Fruit fly (Drosophila melanogaster) whole organism, wandering third instar larva: Measurements from ENCODE around the gene CG1647.

Experiments
- CG32264 ChIP-seq: fragments of 200-800 bp; sonication (Bioruptor generic); optimal IDR thresholded peaks from 2 replicates; lab custom pipeline; 2016; ENCODE audit warnings: missing biosample characterization, missing genetic modification characterization
- CG9705 ChIP-seq: fragments of 200-800 bp; sonication (Bioruptor generic); optimal IDR thresholded peaks from 2 replicates; lab custom pipeline; 2018; ENCODE audit warnings: missing biosample characterization, mild to moderate bottlenecking, missing genetic modification characterization
- CrebA ChIP-seq: fragments of 200-800 bp; sonication (Bioruptor generic); optimal IDR thresholded peaks from 2 replicates; lab custom pipeline; 2016; ENCODE audit warnings: missing biosample characterization, mild to moderate bottlenecking, missing genetic modification characterization, borderline replicate concordance
- Dfd ChIP-seq: fragments of >200 bp; optimal IDR thresholded peaks from 2 replicates; lab custom pipeline; 2017; ENCODE audit warnings: missing biosample characterization, missing genetic modification characterization
- Dif ChIP-seq: fragments of 200-275, 200-300 bp; sonication (Bioruptor generic); optimal IDR thresholded peaks from 2 replicates; lab custom pipeline; 2018; ENCODE audit warnings: missing biosample characterization, missing genetic modification characterization; ENCODE audit not compliant: partially characterized antibody
- GATAd ChIP-seq: sonication (Bioruptor generic); optimal IDR thresholded peaks from 2 replicates; lab custom pipeline; 2016; ENCODE audit warnings: missing biosample characterization, missing genetic modification characterization
- HLH106 ChIP-seq: fragments of 200-800 bp; optimal IDR thresholded peaks from 3 replicates; lab custom pipeline; 2019; ENCODE audit warnings: missing biosample characterization, mild to moderate bottlenecking, missing genetic modification characterization, moderate library complexity
- Hnf4 ChIP-seq: fragments of 200-800 bp; sonication (Bioruptor generic); optimal IDR thresholded peaks from 2 replicates; lab custom pipeline; 2016; ENCODE audit warnings: missing biosample characterization, mild to moderate bottlenecking, missing genetic modification characterization
- Hr78 ChIP-seq: fragments of >200 bp; optimal IDR thresholded peaks from 2 replicates; lab custom pipeline; 2017; ENCODE audit warnings: missing biosample characterization, missing genetic modification characterization
- Hr83 ChIP-seq: fragments of 200-300 bp; sonication (Bioruptor generic); optimal IDR thresholded peaks from 2 replicates; lab custom pipeline; 2016; ENCODE audit warnings: missing biosample characterization, mild to moderate bottlenecking, missing genetic modification characterization, moderate library complexity; ENCODE audit not compliant: poor library complexity, severe bottlenecking
- Jra ChIP-seq: sonication (Bioruptor generic); optimal IDR thresholded peaks from 2 replicates; lab custom pipeline; 2016; ENCODE audit warnings: missing biosample characterization, missing genetic modification characterization
- Mio ChIP-seq: sonication (Bioruptor generic); optimal IDR thresholded peaks from 2 replicates; lab custom pipeline; 2016; ENCODE audit warnings: missing biosample characterization, missing genetic modification characterization
- OdsH ChIP-seq: fragments of 200-800 bp; sonication (Bioruptor generic); optimal IDR thresholded peaks from 2 replicates; lab custom pipeline; 2016; ENCODE audit warnings: missing biosample characterization, mild to moderate bottlenecking, missing genetic modification characterization
- Rel ChIP-seq, 2 experiments: fragments of 200-800 bp; sonication (Bioruptor generic) in 1 of 2; optimal IDR thresholded peaks; 2 replicates in 1 of 2; 3 replicates in 1 of 2; lab custom pipeline; 2016 to 2019; ENCODE audit warnings: mild to moderate bottlenecking in 2 of 2, missing biosample characterization in 2 of 2, missing genetic modification characterization in 2 of 2, moderate library complexity in 1 of 2
- Vsx2 ChIP-seq: fragments of 200-300, 225-300 bp; sonication (Bioruptor generic); optimal IDR thresholded peaks from 2 replicates; lab custom pipeline; 2018; ENCODE audit warnings: missing biosample characterization, missing genetic modification characterization; ENCODE audit not compliant: partially characterized antibody
- brk ChIP-seq: fragments of 200-800 bp; sonication (Bioruptor generic); optimal IDR thresholded peaks from 2 replicates; lab custom pipeline; 2016; ENCODE audit warnings: missing biosample characterization, mild to moderate bottlenecking, missing genetic modification characterization
- dl ChIP-seq, 2 experiments: fragments of 175-275, 200-275 bp in 1 of 2; fragments of 200-275 bp in 1 of 2; sonication (Bioruptor generic); optimal IDR thresholded peaks; lab custom pipeline; 2018; ENCODE audit warnings: mild to moderate bottlenecking in 2 of 2, missing biosample characterization in 2 of 2, missing genetic modification characterization in 2 of 2, moderate library complexity in 2 of 2; ENCODE audit not compliant: partially characterized antibody in 2 of 2, insufficient read depth in 1 of 2
- dmrt93B ChIP-seq: fragments of 200-800 bp; sonication (Bioruptor generic); optimal IDR thresholded peaks from 2 replicates; lab custom pipeline; 2018; ENCODE audit warnings: missing biosample characterization, mild to moderate bottlenecking, missing genetic modification characterization
- dsf ChIP-seq: sonication (Bioruptor generic); optimal IDR thresholded peaks from 2 replicates; lab custom pipeline; 2016; ENCODE audit warnings: missing biosample characterization, missing genetic modification characterization, borderline replicate concordance
- ey ChIP-seq: fragments of 200-800 bp; sonication (Bioruptor generic); optimal IDR thresholded peaks from 2 replicates; lab custom pipeline; 2016; ENCODE audit warnings: missing biosample characterization, missing genetic modification characterization
- foxo ChIP-seq, 2 experiments: fragments of 200-800 bp; sonication (Bioruptor generic); optimal IDR thresholded peaks; 2 replicates in 1 of 2; 3 replicates in 1 of 2; lab custom pipeline; 2016 to 2017; ENCODE audit warnings: missing biosample characterization in 2 of 2, missing genetic modification characterization in 2 of 2
- fru ChIP-seq: fragments of 200-800 bp; sonication (Bioruptor generic); optimal IDR thresholded peaks from 3 replicates; lab custom pipeline; 2016; ENCODE audit warnings: missing biosample characterization, mild to moderate bottlenecking, missing genetic modification characterization
- h ChIP-seq: fragments of 200-800 bp; sonication (Bioruptor generic); optimal IDR thresholded peaks from 3 replicates; lab custom pipeline; 2016; ENCODE audit warnings: missing biosample characterization, mild to moderate bottlenecking, missing genetic modification characterization
- jim ChIP-seq: fragments of 175-275, 200-325 bp; sonication (Bioruptor generic); optimal IDR thresholded peaks from 2 replicates; lab custom pipeline; 2016; ENCODE audit warnings: missing biosample characterization, mild to moderate bottlenecking, missing genetic modification characterization
- lola ChIP-seq: fragments of >200 bp; optimal IDR thresholded peaks from 2 replicates; lab custom pipeline; 2017; ENCODE audit warnings: missing biosample characterization, missing genetic modification characterization
- pan ChIP-seq: fragments of >200 bp; optimal IDR thresholded peaks from 2 replicates; lab custom pipeline; 2017
- psq ChIP-seq: fragments of 200-800 bp; sonication (Bioruptor generic); optimal IDR thresholded peaks from 3 replicates; lab custom pipeline; 2017; ENCODE audit warnings: missing biosample characterization, mild to moderate bottlenecking, missing genetic modification characterization, moderate library complexity
- rgr ChIP-seq: fragments of 200-800 bp; sonication (Bioruptor generic); optimal IDR thresholded peaks from 3 replicates; lab custom pipeline; 2016; ENCODE audit warnings: missing biosample characterization, mild to moderate bottlenecking, missing genetic modification characterization
- sage ChIP-seq: fragments of 200-800 bp; sonication (Bioruptor generic); optimal IDR thresholded peaks from 2 replicates; lab custom pipeline; 2016; ENCODE audit warnings: missing biosample characterization, mild to moderate bottlenecking, missing genetic modification characterization
- sv ChIP-seq: fragments of 200-800 bp; sonication (Bioruptor generic); optimal IDR thresholded peaks from 3 replicates; lab custom pipeline; 2016; ENCODE audit warnings: missing biosample characterization, missing genetic modification characterization
- tai ChIP-seq: sonication (Bioruptor generic); optimal IDR thresholded peaks from 2 replicates; lab custom pipeline; 2016; ENCODE audit warnings: missing biosample characterization, missing genetic modification characterization
- usp ChIP-seq: fragments of >200 bp; optimal IDR thresholded peaks from 2 replicates; lab custom pipeline; 2017; ENCODE audit warnings: missing biosample characterization, missing genetic modification characterization
- woc ChIP-seq: sonication (Bioruptor generic); optimal IDR thresholded peaks from 2 replicates; lab custom pipeline; 2016; ENCODE audit warnings: missing biosample characterization, mild to moderate bottlenecking, missing genetic modification characterization

Gene CG1647

dm6 chr3R:28831172-28831571 is 11.2 kb downstream of the CG1647 start:
- TF ChIP-seq lola (GFP tag; lab: Kevin White, UChicago) = no peak
- no peak for TF ChIP-seq usp (GFP tag; lab: Kevin White, UChicago)
- no peak for TF ChIP-seq CG9705 (GFP tag; lab: Kevin White, UChicago)
- no peak for TF ChIP-seq dmrt93B
- peak in 1 of 2 experiments; percentile 21 for TF ChIP-seq foxo (GFP tag; optimal IDR thresholded peaks at IDR 0.05; lab: Kevin White, UChicago)
- no peak for TF ChIP-seq woc (GFP tag; lab: Kevin White, UChicago)
- no peak for TF ChIP-seq Jra (GFP tag; lab: Kevin White, UChicago)
- TF ChIP-seq sv = no peak
- no peak for TF ChIP-seq Hnf4 (GFP tag; lab: Kevin White, UChicago)
- TF ChIP-seq sage (GFP tag; lab: Kevin White, UChicago) = no peak
- no peak for TF ChIP-seq pan (lab: Kevin White, UChicago)
- peak; percentile 52 for TF ChIP-seq h
- TF ChIP-seq, all 38 proteins: peak for 2

- TF ChIP-seq CG9705 (GFP tag; lab: Kevin White, UChicago) (peak; percentile 35), HLH106 (peak; percentile 66), GATAd (GFP tag; lab: Kevin White, UChicago) (no peak), Dfd (no peak), lola (GFP tag; lab: Kevin White, UChicago) (no peak), ey (peak; percentile 29), rgr (no peak), fru (GFP tag; lab: Kevin White, UChicago) (peak; percentile 38), woc (GFP tag; lab: Kevin White, UChicago) (no peak), dmrt93B (peak; percentile 62), CG32264 (GFP tag; lab: Kevin White, UChicago) (peak; percentile 30), foxo (GFP tag; optimal IDR thresholded peaks at IDR 0.05; lab: Kevin White, UChicago) (peak in 1 of 2 experiments; percentile 55), psq (peak; percentile 5), Rel (GFP tag; optimal IDR thresholded peaks at IDR 0.05; lab: Kevin White, UChicago) (no peak), Rel (tag; optimal IDR thresholded peaks at IDR 0.05; lab: Kevin White, UChicago) (peak; percentile 76), jim (no peak), OdsH (GFP tag; lab: Kevin White, UChicago) (peak; percentile 43), sv (peak; percentile 17), Hr83 (GFP tag; lab: Kevin White, UChicago) (peak; percentile 67), dl (GFP tag; optimal IDR thresholded peaks at IDR 0.05; lab: Kevin White, UChicago; ENCODE audit: insufficient read depth in 1 of 2, partially characterized antibody in 2 of 2) (no peak)
- TF ChIP-seq, all 38 proteins: peak for 12
Observed at dm6 chr3R:28831626-28832267, 11.7 kb downstream of the CG1647 start, which contains the start of gene WASp. TSS of gene WASp (minus strand) at chr3R:28832024.

- TF ChIP-seq CrebA (GFP tag; lab: Kevin White, UChicago) = no peak
- no peak for TF ChIP-seq Vsx2 (GFP tag; lab: Kevin White, UChicago)
- TF ChIP-seq Dif (GFP tag; lab: Kevin White, UChicago) = no peak
- TF ChIP-seq brk (GFP tag; lab: Kevin White, UChicago) = no peak
- TF ChIP-seq OdsH (GFP tag; lab: Kevin White, UChicago) = no peak
Observed at dm6 chr3R:28840620-28841019, 20.6 kb downstream of the CG1647 start.

- TF ChIP-seq Hr78 (GFP tag; lab: Kevin White, UChicago) (no peak), fru (GFP tag; lab: Kevin White, UChicago) (no peak), tai (no peak), dsf (GFP tag; lab: Kevin White, UChicago) (no peak), Jra (GFP tag; lab: Kevin White, UChicago) (no peak), Mio (GFP tag; lab: Kevin White, UChicago) (no peak), ey (no peak), pan (lab: Kevin White, UChicago) (no peak), brk (GFP tag; lab: Kevin White, UChicago) (no peak), jim (no peak), foxo (GFP tag; optimal IDR thresholded peaks at IDR 0.05; lab: Kevin White, UChicago) (no peak), Hnf4 (GFP tag; lab: Kevin White, UChicago) (no peak), HLH106 (no peak), Dfd (no peak), GATAd (GFP tag; lab: Kevin White, UChicago) (no peak), CG32264 (GFP tag; lab: Kevin White, UChicago) (no peak), Vsx2 (GFP tag; lab: Kevin White, UChicago) (no peak)
Observed at dm6 chr3R:28841968-28842367, 21.9 kb downstream of the CG1647 start.
